Fruit fly (Drosophila melanogaster): ENCODE data around the gene CG6178.
A peak's percentile ranks its signal among the peaks of the same experiment; 100 is the strongest.

Gene CG6178

DNA sequence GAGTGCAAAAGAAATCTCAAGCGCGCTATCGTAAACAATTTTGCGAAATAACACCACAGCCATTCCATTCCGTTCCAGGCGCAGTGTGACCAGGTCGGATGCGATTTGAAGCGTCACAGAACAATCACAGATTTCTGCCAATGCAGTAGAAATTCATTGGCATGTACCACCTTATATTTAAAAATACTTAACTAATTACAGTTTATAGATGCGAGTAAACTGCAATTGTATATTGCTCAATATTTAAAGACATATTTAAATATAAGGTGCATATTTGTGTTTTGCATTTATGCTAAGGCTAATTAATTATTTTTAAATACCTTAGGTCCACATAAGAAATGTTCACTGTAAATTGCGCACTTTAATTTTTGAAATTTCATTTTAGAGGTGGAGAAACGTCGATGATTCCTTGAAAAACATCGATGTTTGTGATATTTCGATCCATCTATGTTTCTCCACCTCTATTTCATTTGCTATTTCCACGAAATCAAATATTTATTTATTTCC is 41.3 kb downstream of the CG6178 start, which contains the start of the genes SMC6 and CG6204:
Gene SMC6, minus strand, starts transcription at position 51 of the 507 bp plus-strand sequence.
Gene CG6204, plus strand, starts transcription at position 460 of the 507 bp plus-strand sequence.
- peak; percentile 96 for TF ChIP-seq bab1 (GFP tag; optimal IDR thresholded peaks at IDR 0.05)
- no peak for TF ChIP-seq cnc (optimal IDR thresholded peaks at IDR 0.05)
- TF ChIP-seq CG14711 (tag; optimal IDR thresholded peaks at IDR 0.05), result peak; percentile 92
- peak; percentile 86 for TF ChIP-seq ovo (GFP tag; optimal IDR thresholded peaks at IDR 0.05)
- peak; percentile 96 for TF ChIP-seq CG7101 (tag; optimal IDR thresholded peaks at IDR 0.05)
- TF ChIP-seq CG5204 (GFP tag; optimal IDR thresholded peaks at IDR 0.05), result peak; percentile 92
- peak; percentile 81 for TF ChIP-seq tj (GFP tag; optimal IDR thresholded peaks at IDR 0.05)
- peak; percentile 86 for TF ChIP-seq Hr96 (GFP tag; optimal IDR thresholded peaks at IDR 0.05)
- peak; percentile 93 for TF ChIP-seq CG7045 (GFP tag; optimal IDR thresholded peaks at IDR 0.05)
- TF ChIP-seq Crg-1 (GFP tag; optimal IDR thresholded peaks at IDR 0.05), result peak; percentile 85
- TF ChIP-seq Mnt (GFP tag; optimal IDR thresholded peaks at IDR 0.05), result peak; percentile 65
- TF ChIP-seq CG1620 (GFP tag; optimal IDR thresholded peaks at IDR 0.05), result peak; percentile 85
- peak; percentile 90 for TF ChIP-seq CG12768 (GFP tag; optimal IDR thresholded peaks at IDR 0.05)
- peak; percentile 63 for TF ChIP-seq cic (GFP tag; optimal IDR thresholded peaks at IDR 0.05)
- peak; percentile 77 for TF ChIP-seq Clk (GFP tag; optimal IDR thresholded peaks at IDR 0.05)
- TF ChIP-seq kay (GFP tag; ENCODE audit: borderline replicate concordance), result no peak
- TF ChIP-seq pad (GFP tag; optimal IDR thresholded peaks at IDR 0.05), result peak; percentile 76
- peak; percentile 94 for TF ChIP-seq CG33017 (tag; optimal IDR thresholded peaks at IDR 0.05)
- peak; percentile 95 for TF ChIP-seq toe (GFP tag; optimal IDR thresholded peaks at IDR 0.05)
- TF ChIP-seq CG11617 (GFP tag; optimal IDR thresholded peaks at IDR 0.05), result peak; percentile 92

DNA sequence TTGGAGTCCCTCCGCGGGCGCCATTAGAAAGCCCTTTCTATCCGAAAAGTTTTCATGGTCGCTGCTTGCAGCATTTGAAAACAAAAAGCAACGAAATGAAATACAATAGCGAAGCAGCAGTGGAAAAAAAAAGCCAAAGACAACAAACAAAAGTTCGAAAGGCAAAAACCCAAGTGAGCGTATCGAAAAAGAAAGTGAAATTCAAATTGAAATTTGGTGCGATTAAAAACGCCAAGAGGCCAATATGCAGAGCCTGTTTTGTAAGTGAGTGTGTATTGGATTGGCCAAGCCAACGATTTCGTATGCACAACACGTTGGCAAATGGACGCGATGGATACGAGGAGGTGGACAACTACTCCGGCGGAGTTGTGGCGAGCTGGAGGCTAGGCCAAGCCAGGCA is 50.6 kb downstream of the CG6178 start:
- TF ChIP-seq cnc (optimal IDR thresholded peaks at IDR 0.05) (no peak), CG12768 (GFP tag; optimal IDR thresholded peaks at IDR 0.05) (no peak)

dm6 chr3R:24203426-24203825 is 51.3 kb downstream of the CG6178 start:
- TF ChIP-seq kay (GFP tag; ENCODE audit: borderline replicate concordance) (no peak), CG11617 (GFP tag; optimal IDR thresholded peaks at IDR 0.05) (no peak), CG7101 (tag; optimal IDR thresholded peaks at IDR 0.05) (no peak), Hr96 (GFP tag; optimal IDR thresholded peaks at IDR 0.05) (no peak)

dm6 chr3R:24204022-24204421 is 51.9 kb downstream of the CG6178 start:
- TF ChIP-seq Crg-1 (GFP tag; optimal IDR thresholded peaks at IDR 0.05) (no peak), toe (GFP tag; optimal IDR thresholded peaks at IDR 0.05) (no peak), CG7101 (tag; optimal IDR thresholded peaks at IDR 0.05) (no peak), Hr96 (GFP tag; optimal IDR thresholded peaks at IDR 0.05) (no peak), CG12768 (GFP tag; optimal IDR thresholded peaks at IDR 0.05) (no peak), tj (GFP tag; optimal IDR thresholded peaks at IDR 0.05) (no peak), CG14711 (tag; optimal IDR thresholded peaks at IDR 0.05) (no peak), ovo (GFP tag; optimal IDR thresholded peaks at IDR 0.05) (no peak), Clk (GFP tag; optimal IDR thresholded peaks at IDR 0.05) (no peak), CG11617 (GFP tag; optimal IDR thresholded peaks at IDR 0.05) (no peak), CG1620 (GFP tag; optimal IDR thresholded peaks at IDR 0.05) (no peak)

All from whole organism, adult.